Worm (Caenorhabditis elegans) whole organism, L3 larva: ENCODE results near the gene C08E8.3.

Experiments used
- aly-2 ChIP-seq: fragments of 150-350 bp; optimal IDR thresholded peaks from 2 replicates; lab custom pipeline; 2014; ENCODE audit warnings: missing biosample characterization, missing genetic modification characterization
- ama-1 ChIP-seq: fragments of 150-350 bp; optimal IDR thresholded peaks from 2 replicates; lab custom pipeline; 2018
- ceh-16 ChIP-seq: sonication (generic microtip); optimal IDR thresholded peaks from 2 replicates; lab custom pipeline; 2017; ENCODE audit warnings: missing biosample characterization, missing genetic modification characterization
- ceh-9 ChIP-seq: sonication (generic microtip); optimal IDR thresholded peaks from 2 replicates; lab custom pipeline; 2018; ENCODE audit warnings: missing biosample characterization, missing genetic modification characterization
- elt-1 ChIP-seq: fragments of 150-350 bp; optimal IDR thresholded peaks from 2 replicates; lab custom pipeline; 2014; ENCODE audit warnings: missing biosample characterization, missing genetic modification characterization
- nhr-237 ChIP-seq: fragments of 150-350 bp; optimal IDR thresholded peaks from 2 replicates; lab custom pipeline; 2014; ENCODE audit warnings: missing biosample characterization, missing genetic modification characterization
- ztf-11 ChIP-seq: fragments of 150-350 bp; optimal IDR thresholded peaks from 2 replicates; lab custom pipeline; 2014; ENCODE audit warnings: missing biosample characterization, missing genetic modification characterization

ce11 chrV:18371028-18371427 is 21.1 kb downstream of the C08E8.3 start:
- no peak for TF ChIP-seq ztf-11
- TF ChIP-seq ceh-16 (tag; lab: Kevin White, UChicago) = no peak
- no peak for TF ChIP-seq elt-1 (tag; lab: Kevin White, UChicago)
- no peak for TF ChIP-seq aly-2 (tag; lab: Kevin White, UChicago)
- no peak for TF ChIP-seq nhr-237 (tag; lab: Kevin White, UChicago)
- TF ChIP-seq ama-1 (lab: Kevin White, UChicago) = no peak
- TF ChIP-seq ceh-9 (tag; lab: Kevin White, UChicago) = no peak
